Fruit fly (Drosophila melanogaster) Kc167 (cell line): ENCODE data around the gene eag.

Source experiments
- Myc ChIP-seq: fragments of >200 bp; optimal IDR thresholded peaks from 2 replicates; lab custom pipeline; 2017; ENCODE audit warnings: missing external identifiers
- Sin3A ChIP-seq: fragments of >200 bp; optimal IDR thresholded peaks from 2 replicates; lab custom pipeline; 2018; ENCODE audit warnings: missing external identifiers
- h ChIP-seq: fragments of >200 bp; optimal IDR thresholded peaks from 3 replicates; lab custom pipeline; 2018; ENCODE audit warnings: missing external identifiers
- insv ChIP-seq: fragments of >200 bp; optimal IDR thresholded peaks from 3 replicates; lab custom pipeline; 2018; ENCODE audit warnings: missing external identifiers
- psq ChIP-seq: fragments of >200 bp; optimal IDR thresholded peaks from 2 replicates; lab custom pipeline; 2017; ENCODE audit warnings: missing external identifiers
- ttk ChIP-seq: sonication (Bioruptor generic); optimal IDR thresholded peaks from 2 replicates; lab custom pipeline; 2017; ENCODE audit warnings: missing external identifiers

eag gene

DNA sequence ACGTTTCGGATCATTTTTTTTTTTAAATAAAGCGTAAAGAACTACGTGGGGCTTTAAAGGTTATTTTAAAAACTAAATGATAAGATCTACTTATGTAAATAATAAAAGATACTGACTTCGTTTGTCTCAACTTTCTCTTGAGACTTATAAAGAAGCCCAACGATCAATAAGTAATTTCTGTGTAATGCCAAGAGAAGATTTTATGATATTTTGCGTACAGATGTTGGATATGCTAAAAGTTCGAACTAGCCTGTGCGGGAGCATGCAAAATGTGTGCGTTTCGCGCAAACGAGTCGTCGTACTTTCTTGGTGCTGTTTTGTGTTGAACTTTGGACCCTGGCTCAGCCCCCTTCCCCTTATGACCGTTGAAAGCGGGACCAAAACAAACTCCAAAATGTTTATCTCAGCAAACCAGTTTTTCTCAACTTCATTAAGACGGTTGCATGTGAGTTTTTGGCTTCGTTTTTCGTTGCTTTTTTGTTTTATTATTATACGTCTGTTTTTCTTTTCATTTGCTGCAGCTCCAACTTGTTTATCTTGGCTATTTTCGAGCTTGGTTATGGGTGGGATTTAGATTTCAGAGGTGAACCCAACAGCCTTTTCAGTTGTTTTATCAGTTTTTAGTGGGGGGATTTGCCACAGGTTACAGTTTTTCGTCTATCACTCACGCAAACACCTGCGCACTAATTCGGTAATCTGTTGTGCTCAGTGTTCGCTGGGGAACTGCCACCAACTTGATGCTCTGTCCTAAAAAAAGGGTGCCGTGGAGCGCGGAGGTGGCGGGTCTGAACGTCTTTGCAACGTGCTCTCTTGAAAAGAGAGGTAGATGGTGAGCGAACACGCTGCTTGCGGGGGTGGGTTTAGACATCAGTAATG is 2.2 kb upstream of the eag start, which contains the start of gene pdgy:
Gene pdgy (minus strand): TSS at position 688 of the 876 bp plus-strand sequence.
- TF ChIP-seq ttk (no peak), h (lab: Kevin White, UChicago) (no peak), psq (no peak), Sin3A (lab: Kevin White, UChicago) (no peak), insv (no peak), Myc (lab: Kevin White, UChicago) (no peak)

DNA sequence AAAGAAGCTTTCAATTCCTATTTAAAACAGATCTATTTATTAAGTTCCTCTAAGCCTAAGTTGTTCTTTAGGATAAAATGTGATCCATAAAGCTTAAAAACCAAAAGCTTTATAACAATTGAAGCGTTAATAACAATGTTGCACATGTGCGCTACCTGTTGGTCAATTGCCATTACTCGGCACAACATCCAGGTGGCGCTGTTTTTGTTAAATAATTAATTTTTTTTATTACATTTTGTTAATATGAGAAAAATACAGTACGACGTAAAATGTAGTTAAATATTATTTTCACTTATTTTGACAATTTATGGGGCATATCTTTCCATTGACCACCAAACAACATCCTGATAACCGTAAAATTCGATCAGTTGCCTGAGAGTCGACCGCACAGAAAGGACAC is 1.4 kb upstream of the eag start:
- TF ChIP-seq insv (no peak), ttk (no peak), h (lab: Kevin White, UChicago) (no peak), Sin3A (lab: Kevin White, UChicago) (no peak), psq (no peak), Myc (lab: Kevin White, UChicago) (no peak)

DNA sequence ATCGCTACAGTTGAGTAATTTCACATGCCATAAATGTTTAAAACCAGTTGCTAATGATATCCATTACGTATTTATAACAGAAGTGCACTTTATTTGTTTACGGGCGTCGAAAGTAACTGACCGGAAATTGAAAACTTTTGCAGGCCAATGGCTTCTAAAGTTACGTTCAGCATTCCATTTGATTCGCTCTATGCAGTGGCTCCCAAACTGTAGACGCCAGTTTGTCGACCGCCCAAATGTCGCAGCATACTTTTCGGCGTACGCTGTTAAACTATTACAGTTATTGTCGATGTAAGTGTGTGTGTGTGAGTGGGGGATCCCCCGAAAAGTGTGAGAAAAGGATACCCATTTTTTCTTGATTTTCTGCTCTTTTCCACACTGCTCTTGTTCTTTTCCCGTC is 5.6 kb downstream of the eag start:
- no peak for TF ChIP-seq Myc (lab: Kevin White, UChicago)
- no peak for TF ChIP-seq Sin3A (lab: Kevin White, UChicago)
- TF ChIP-seq insv = no peak
- no peak for TF ChIP-seq ttk
- no peak for TF ChIP-seq psq
- TF ChIP-seq h (lab: Kevin White, UChicago) = no peak

DNA sequence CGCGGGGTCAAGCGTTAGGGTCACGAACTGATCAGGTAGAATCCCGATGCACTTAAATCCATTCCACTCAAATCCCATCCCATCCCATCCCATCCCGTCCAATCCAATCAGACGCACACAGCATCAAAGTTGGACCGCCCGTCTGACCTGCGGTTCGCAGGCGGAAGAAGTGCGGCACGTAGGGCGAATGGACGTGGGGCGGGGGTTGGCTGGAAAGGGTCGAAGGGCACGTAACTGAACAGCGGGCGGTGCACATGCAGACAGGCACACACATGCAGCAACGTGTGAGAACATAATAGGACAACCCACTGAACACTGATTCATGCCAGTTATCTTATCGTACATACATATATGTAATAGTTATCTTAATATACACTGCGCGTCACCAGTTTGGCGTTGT is 64.1 kb downstream of the eag start:
- TF ChIP-seq psq (no peak), ttk (no peak), h (lab: Kevin White, UChicago) (no peak), insv (no peak), Sin3A (lab: Kevin White, UChicago) (no peak), Myc (lab: Kevin White, UChicago) (no peak)

DNA sequence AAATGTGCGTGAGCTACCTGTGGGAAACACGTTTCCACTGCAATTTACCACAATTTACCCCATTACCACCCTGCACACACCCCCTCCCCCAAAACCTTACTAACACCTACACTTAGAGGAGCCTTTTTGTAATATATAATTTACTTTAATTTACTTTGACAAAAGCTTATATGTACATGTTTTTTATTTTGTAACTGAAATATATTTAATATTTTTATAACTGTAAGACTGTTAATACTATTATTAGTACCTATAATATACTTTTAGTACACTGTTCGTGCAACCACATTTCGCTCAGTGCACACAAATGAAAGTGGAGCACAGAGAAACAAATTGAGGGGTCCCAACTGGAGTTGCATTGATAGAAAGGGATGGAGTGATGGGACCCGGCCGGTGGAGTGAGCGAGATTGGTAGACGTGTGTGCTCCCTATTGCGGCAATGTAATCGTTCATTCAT is 65.8 kb downstream of the eag start:
- TF ChIP-seq h (lab: Kevin White, UChicago) (no peak), Sin3A (lab: Kevin White, UChicago) (no peak), insv (no peak), psq (peak; percentile 49), ttk (no peak), Myc (lab: Kevin White, UChicago) (no peak)

DNA sequence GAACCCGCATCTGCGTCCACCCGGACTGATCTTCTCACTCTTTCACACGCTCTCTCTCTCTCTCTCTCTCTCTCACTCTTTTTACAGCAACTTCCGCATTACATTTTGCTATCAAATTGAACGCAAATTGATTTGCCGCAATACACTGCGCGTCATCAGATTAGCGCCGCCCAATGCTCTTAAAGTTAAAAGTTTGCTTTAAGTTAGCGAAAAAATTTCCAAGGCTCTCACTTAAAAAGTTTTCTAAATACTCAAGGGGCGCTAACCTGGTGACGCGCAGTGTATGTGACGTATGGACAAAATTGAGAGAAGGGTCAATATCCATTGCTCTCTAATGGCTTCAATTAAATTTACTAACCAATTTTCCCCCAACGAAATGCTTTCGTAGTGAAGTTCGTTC is 66.9 kb downstream of the eag start:
- TF ChIP-seq Myc (lab: Kevin White, UChicago) (no peak), insv (no peak), h (lab: Kevin White, UChicago) (no peak), ttk (no peak), psq (no peak), Sin3A (lab: Kevin White, UChicago) (no peak)

DNA sequence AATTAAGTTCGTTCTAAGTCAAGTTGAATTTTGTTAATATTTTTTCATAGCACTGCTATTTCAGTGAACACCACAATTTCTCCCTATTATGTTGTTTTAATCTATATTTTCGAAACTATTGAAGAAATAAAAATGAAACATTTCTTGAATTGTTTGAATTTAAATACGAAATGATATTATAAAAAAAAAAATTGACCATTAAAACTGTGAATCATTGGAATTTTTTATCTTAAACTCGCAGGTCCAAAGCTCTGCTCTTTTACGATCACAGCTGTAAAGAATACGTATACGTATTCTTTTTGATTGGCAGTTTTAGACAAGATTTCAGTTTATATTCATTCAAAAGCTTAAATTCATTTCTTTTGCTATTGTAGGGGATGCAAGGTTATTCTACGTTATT is 68.1 kb downstream of the eag start:
- TF ChIP-seq ttk (no peak), Sin3A (lab: Kevin White, UChicago) (no peak), Myc (lab: Kevin White, UChicago) (no peak), h (lab: Kevin White, UChicago) (no peak), insv (no peak), psq (no peak)

DNA sequence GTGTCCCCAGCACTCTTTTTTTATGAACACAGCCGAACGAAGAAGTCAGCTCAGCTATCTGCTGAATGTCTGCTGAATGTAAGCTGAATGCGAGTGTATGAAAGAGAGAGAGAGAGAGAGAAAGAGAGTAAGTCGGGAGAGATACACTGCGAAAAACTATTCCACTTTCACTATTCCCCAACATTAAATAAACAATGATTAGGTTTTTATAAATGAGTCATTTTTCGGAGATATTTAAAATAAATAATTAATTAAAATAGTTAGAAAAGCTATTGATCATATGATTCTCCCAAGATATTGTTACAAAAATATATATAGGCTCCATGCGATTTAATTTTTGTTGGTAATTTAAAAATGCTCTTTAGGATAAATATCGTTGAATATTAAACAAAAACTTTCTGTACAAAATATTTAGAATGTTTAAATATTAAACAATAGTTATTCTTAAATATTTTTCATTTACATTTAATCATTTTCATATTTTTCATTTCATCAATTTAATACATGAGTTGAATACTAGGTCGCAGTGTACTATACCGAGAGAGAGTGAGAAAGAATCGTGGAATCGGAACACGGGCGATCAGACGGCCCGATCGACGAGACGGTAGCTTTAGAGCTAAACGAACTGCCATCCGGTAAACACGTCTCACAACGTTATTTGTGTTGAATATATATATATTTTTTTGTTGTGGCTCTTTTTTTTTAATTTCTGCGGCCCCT is 68.7 kb downstream of the eag start, which contains the start of gene be:
Gene be (plus strand): TSS at position 611 of the 720 bp plus-strand sequence.
- no peak for TF ChIP-seq h (lab: Kevin White, UChicago)
- no peak for TF ChIP-seq psq
- TF ChIP-seq ttk = no peak
- no peak for TF ChIP-seq Myc (lab: Kevin White, UChicago)
- TF ChIP-seq Sin3A (lab: Kevin White, UChicago) = no peak
- no peak for TF ChIP-seq insv

DNA sequence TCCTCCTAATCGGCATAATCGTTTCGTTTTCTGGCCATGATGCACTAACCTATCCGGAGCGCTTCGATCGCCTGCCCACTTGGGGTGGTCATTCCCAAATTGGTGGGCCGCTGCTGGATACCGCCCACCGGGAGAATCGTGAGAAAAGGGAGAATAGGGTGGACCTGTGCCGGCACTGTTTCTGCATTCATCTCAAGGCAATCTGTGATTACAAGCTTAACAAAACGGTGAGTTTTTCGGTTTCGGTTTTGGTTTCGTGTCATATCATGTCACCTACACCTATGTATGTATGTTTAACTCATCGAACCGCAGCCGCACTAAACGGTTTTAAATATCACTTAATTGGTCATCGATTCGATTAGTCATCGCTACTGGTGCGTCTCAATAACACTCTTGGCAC is 69.5 kb downstream of the eag start:
- TF ChIP-seq Sin3A (lab: Kevin White, UChicago) (no peak), psq (no peak), ttk (no peak), insv (no peak), Myc (lab: Kevin White, UChicago) (no peak), h (lab: Kevin White, UChicago) (no peak)

DNA sequence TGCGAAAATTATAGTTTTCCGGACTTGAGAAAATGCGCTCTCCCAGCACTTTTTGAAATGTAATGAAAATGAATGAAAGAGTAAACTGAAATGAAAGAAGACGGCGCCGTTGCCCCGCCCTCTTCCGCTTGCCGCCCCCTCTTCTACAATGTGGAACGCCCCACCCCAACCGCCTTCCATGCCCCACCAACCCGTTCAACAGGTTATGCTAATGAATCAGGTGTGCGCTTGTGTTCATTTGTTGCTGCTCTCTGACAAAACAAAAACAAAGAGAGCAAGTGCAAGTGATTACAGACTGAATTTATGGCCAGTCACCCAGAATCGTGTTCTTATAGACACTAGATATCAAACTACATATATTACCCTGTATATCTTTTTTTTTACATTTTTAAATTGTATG is 70.5 kb downstream of the eag start:
- TF ChIP-seq Myc (lab: Kevin White, UChicago) (no peak), ttk (no peak), psq (no peak), insv (no peak), h (lab: Kevin White, UChicago) (no peak), Sin3A (lab: Kevin White, UChicago) (no peak)

DNA sequence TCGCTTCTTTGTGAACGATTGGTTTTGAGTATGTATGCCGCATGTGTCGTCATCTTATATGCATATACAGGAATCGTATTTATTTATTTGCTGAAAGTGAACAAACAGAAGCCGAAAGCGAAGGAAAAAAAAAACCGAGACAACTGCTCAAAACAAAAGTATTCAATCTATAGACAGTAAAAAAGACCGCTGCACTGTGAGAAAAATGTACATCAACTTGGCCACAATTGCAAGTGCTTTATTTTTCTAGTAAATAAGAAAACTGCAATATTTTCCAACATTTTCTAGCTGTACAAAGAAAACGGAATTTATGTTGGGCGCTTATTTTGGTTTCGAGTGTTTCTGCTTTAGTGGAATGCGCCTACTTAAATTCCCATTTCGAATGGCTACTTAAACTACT is 71.6 kb downstream of the eag start:
- TF ChIP-seq h (lab: Kevin White, UChicago) (no peak), Myc (lab: Kevin White, UChicago) (no peak), psq (no peak), ttk (no peak), Sin3A (lab: Kevin White, UChicago) (no peak), insv (no peak)

DNA sequence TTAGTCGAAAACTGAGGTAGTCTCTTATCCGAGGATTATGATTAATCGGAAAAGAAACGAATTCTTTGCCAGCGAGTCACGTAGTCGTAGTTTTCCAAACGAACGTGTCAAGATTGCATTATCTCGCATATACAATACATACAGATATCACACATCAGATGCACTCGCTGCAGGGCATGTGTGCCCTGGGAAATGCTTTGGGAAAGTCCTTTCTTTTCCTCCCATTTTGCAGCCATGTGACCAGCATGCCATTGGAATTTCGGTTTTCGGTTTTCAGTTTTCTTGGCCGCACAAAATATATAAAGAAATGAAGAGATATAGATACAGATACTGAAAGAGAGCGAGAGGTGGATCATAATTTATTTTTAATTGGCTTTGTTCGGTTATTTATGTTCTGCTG is 72.9 kb downstream of the eag start:
- TF ChIP-seq Myc (lab: Kevin White, UChicago) (no peak), Sin3A (lab: Kevin White, UChicago) (no peak), ttk (no peak), h (lab: Kevin White, UChicago) (no peak), insv (no peak), psq (no peak)
